Worm (Caenorhabditis elegans): ENCODE results near the gene hacd-1.

ce11 chrV:1411459-1411858 is 48.7 kb upstream of the hacd-1 start, which contains the start of gene snt-5:
- TF ChIP-seq ceh-100 (GFP tag; IDR thresholded peaks at IDR 0.05) (no peak), lin-40 (tag; optimal IDR thresholded peaks at IDR 0.05) (no peak), snpc-1.1 (tag; optimal IDR thresholded peaks at IDR 0.05; ENCODE audit: insufficient read depth) (no peak), snpc-1.3 (tag; optimal IDR thresholded peaks at IDR 0.05; ENCODE audit: insufficient read depth) (no peak), hmg-1.2 (GFP tag; IDR thresholded peaks at IDR 0.05) (no peak), aptf-3 (GFP tag; IDR thresholded peaks at IDR 0.05) (no peak), F22D6.2 (tag; optimal IDR thresholded peaks at IDR 0.05) (no peak), snpc-4 (GFP tag; optimal IDR thresholded peaks at IDR 0.05) (no peak), snpc-4 (tag; optimal IDR thresholded peaks at IDR 0.05) (no peak), nfya-2 (GFP tag; IDR thresholded peaks at IDR 0.05) (no peak)

Data from whole organism, young adult.